Worm (Caenorhabditis elegans): ENCODE measurements around the gene shw-3.

ce11 chrV:12949607-12950006 is 37.4 kb downstream of the shw-3 start, which contains the start of gene T16G1.13:
- TF ChIP-seq attf-5 (GFP tag; optimal IDR thresholded peaks at IDR 0.05) = no peak
- TF ChIP-seq rpc-1 (optimal IDR thresholded peaks at IDR 0.05) = no peak
- no peak for TF ChIP-seq rpc-1 (tag; optimal IDR thresholded peaks at IDR 0.05)
- no peak for TF ChIP-seq pha-4 (tag; optimal IDR thresholded peaks at IDR 0.05)
- TF ChIP-seq let-526 (GFP tag; IDR thresholded peaks at IDR 0.05) = no peak
- no peak for TF ChIP-seq sdz-38 (tag; optimal IDR thresholded peaks at IDR 0.05)
- TF ChIP-seq F49E8.2 (tag; optimal IDR thresholded peaks at IDR 0.05; ENCODE audit: insufficient read depth) = no peak
- no peak for TF ChIP-seq T26A5.8 (tag; optimal IDR thresholded peaks at IDR 0.05)
- no peak for TF ChIP-seq unc-62 (GFP tag; optimal IDR thresholded peaks at IDR 0.05)
- TF ChIP-seq hrde-1 (tag; optimal IDR thresholded peaks at IDR 0.05; ENCODE audit: borderline replicate concordance) = no peak
- no peak for TF ChIP-seq egrh-3 (GFP tag; IDR thresholded peaks at IDR 0.05)
- no peak for TF ChIP-seq ama-1 (optimal IDR thresholded peaks at IDR 0.05)
- no peak for TF ChIP-seq ama-1 (GFP tag; optimal IDR thresholded peaks at IDR 0.05)
- TF ChIP-seq akir-1 (GFP tag; optimal IDR thresholded peaks at IDR 0.05) = no peak
- no peak for TF ChIP-seq F23B12.7 (tag; optimal IDR thresholded peaks at IDR 0.05; ENCODE audit: insufficient read depth)

Data from whole organism, young adult.